Worm (Caenorhabditis elegans): ENCODE results near the gene pgp-14.

pgp-14 gene

DNA sequence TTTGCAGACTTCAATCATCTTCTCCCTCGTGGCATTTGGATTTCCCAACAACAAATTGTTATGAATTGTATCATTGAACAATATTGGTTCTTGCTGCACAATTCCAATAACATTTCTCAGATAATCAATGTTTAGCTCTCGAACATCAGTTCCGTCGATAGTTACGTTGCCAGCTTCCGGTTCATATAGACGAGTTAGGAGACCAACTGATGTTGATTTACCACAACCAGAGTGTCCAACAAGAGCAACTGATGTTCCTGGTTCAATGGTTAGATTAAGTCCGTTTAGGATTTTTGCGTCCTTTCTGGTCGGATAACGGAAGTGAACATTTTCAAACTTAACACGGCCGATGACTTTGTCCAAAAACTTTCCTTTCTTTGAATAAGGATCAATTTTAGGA is 4.7 kb upstream of the pgp-14 start:
- TF ChIP-seq aha-1 (tag; optimal IDR thresholded peaks at IDR 0.05) (no peak), efl-1 (optimal IDR thresholded peaks at IDR 0.05) (no peak), efl-1 (GFP tag; optimal IDR thresholded peaks at IDR 0.05 in 1 of 2) (peak in 1 of 2 experiments; percentile 60), mdl-1 (tag; optimal IDR thresholded peaks at IDR 0.05) (no peak)

ce11 chrX:12750805-12751204 is 1.4 kb upstream of the pgp-14 start:
- TF ChIP-seq nhr-237 (tag; optimal IDR thresholded peaks at IDR 0.05) (peak; percentile 50), fkh-4 (tag; optimal IDR thresholded peaks at IDR 0.05; ENCODE audit: borderline replicate concordance) (no peak), lin-14 (GFP tag; optimal IDR thresholded peaks at IDR 0.05) (peak; percentile 11), nhr-19 (GFP tag; conservative IDR thresholded peaks at IDR 0.05) (no peak), dpl-1 (GFP tag; optimal IDR thresholded peaks at IDR 0.05) (no peak), tbx-2 (tag; optimal IDR thresholded peaks at IDR 0.05) (peak; percentile 15), nhr-90 (tag; optimal IDR thresholded peaks at IDR 0.05; ENCODE audit: poor library complexity) (no peak), nhr-77 (tag; optimal IDR thresholded peaks at IDR 0.05) (peak; percentile 92), lin-39 (tag; optimal IDR thresholded peaks at IDR 0.05) (no peak)

- TF ChIP-seq ztf-4 (tag; optimal IDR thresholded peaks at IDR 0.05) = no peak
- TF ChIP-seq ceh-90 (tag; optimal IDR thresholded peaks at IDR 0.05) = no peak
- no peak for TF ChIP-seq C16A3.4 (tag; optimal IDR thresholded peaks at IDR 0.05)
- no peak for TF ChIP-seq lin-14 (GFP tag; optimal IDR thresholded peaks at IDR 0.05)
- no peak for TF ChIP-seq dsc-1 (tag; optimal IDR thresholded peaks at IDR 0.05)
- TF ChIP-seq nhr-71 (tag; optimal IDR thresholded peaks at IDR 0.05) = no peak
- no peak for TF ChIP-seq lin-35 (GFP tag; optimal IDR thresholded peaks at IDR 0.05)
- TF ChIP-seq ztf-11 (tag; optimal IDR thresholded peaks at IDR 0.05) = no peak
- TF ChIP-seq unc-86 (tag; optimal IDR thresholded peaks at IDR 0.05) = no peak
Measured at ce11 chrX:12738454-12738853, 10.9 kb downstream of the pgp-14 start, which contains the start of gene pgp-13. Gene pgp-13, plus strand, starts transcription at chrX:12738754.

DNA sequence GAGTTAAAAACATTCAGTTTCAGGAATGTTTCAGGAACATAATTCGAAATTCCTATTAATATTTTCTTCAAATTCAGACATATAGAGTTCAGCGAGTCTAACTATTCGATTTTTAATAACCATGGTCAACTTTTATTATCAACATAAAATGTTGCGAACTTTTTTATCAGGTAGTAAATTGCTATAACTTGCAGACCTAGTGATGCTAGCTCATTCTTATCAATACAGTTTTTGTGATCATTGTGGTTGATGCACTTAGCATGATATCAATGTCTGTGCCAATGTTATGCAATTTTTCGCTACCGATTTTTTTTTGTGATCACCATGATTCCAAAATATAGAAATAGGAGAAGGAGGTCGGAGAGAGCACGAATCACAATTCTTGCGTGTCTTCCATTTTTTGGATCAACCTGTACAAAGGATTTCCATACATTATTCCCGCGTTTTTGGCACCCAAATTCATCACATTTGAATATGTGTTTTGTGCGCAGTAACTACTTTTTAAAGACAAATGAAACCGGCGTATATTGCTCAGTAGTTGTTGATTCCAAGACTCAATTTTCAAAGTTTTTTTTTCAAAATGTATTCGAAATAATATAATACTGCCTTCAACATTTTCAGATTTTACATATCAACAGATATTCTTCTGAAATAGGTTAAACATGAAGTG is 18.1 kb downstream of the pgp-14 start, which contains the start of gene pgp-12:
Gene pgp-12, plus strand, starts transcription at position 620 of the 670 bp plus-strand sequence.
- no peak for TF ChIP-seq egl-13 (tag; optimal IDR thresholded peaks at IDR 0.05)
- TF ChIP-seq efl-1 (optimal IDR thresholded peaks at IDR 0.05) = no peak
- peak in 1 of 2 experiments; percentile 77 for TF ChIP-seq efl-1 (GFP tag; optimal IDR thresholded peaks at IDR 0.05 in 1 of 2)

DNA sequence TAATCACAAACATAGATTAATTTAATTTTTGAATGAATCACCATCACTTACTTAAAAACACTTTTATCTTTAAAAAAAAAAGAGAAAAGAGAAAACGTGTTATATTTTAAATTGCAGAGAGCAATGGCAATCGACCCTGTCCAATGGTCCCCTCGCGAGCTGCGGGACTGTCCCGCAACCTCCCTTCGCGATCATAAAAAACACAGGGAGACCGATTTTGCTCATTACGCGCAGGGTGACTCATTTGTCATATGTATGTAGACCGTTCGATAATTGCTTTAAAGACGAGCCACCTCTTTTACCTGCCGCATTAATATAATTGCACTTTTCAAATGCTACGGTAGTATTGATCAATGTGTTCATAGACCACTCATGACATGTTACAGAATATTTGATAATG is 19.3 kb downstream of the pgp-14 start:
- TF ChIP-seq nhr-20 (tag; optimal IDR thresholded peaks at IDR 0.05) (no peak), tlp-1 (tag; optimal IDR thresholded peaks at IDR 0.05) (no peak), nhr-85 (tag) (peak; percentile 19)

ce11 chrX:12726129-12726528 is 23.3 kb downstream of the pgp-14 start:
- TF ChIP-seq nhr-84 (tag; optimal IDR thresholded peaks at IDR 0.05) (no peak), C16A3.4 (tag; optimal IDR thresholded peaks at IDR 0.05) (no peak), lin-35 (GFP tag; optimal IDR thresholded peaks at IDR 0.05) (no peak), fkh-8 (tag; optimal IDR thresholded peaks at IDR 0.05) (peak; percentile 54), nhr-77 (tag; optimal IDR thresholded peaks at IDR 0.05) (no peak), irx-1 (tag; optimal IDR thresholded peaks at IDR 0.05) (no peak), fkh-4 (tag; optimal IDR thresholded peaks at IDR 0.05; ENCODE audit: borderline replicate concordance) (no peak), fkh-10 (GFP tag; optimal IDR thresholded peaks at IDR 0.05) (no peak), unc-30 (tag; optimal IDR thresholded peaks at IDR 0.05) (no peak), pqm-1 (tag; optimal IDR thresholded peaks at IDR 0.05) (no peak), ceh-8 (GFP tag; optimal IDR thresholded peaks at IDR 0.05) (no peak), nhr-71 (tag; optimal IDR thresholded peaks at IDR 0.05) (peak; percentile 26), hlh-17 (GFP tag; optimal IDR thresholded peaks at IDR 0.05; ENCODE audit: borderline replicate concordance) (no peak), mep-1 (tag; optimal IDR thresholded peaks at IDR 0.05) (no peak), sptf-1 (tag; optimal IDR thresholded peaks at IDR 0.05) (no peak), nhr-90 (tag; optimal IDR thresholded peaks at IDR 0.05; ENCODE audit: poor library complexity) (no peak), lin-39 (tag; optimal IDR thresholded peaks at IDR 0.05) (no peak), ceh-63 (GFP tag; optimal IDR thresholded peaks at IDR 0.05) (no peak), Y116A8C.19 (tag; optimal IDR thresholded peaks at IDR 0.05; ENCODE audit: borderline replicate concordance) (no peak), hlh-4 (tag; optimal IDR thresholded peaks at IDR 0.05) (peak; percentile 26), C04F5.9 (tag; optimal IDR thresholded peaks at IDR 0.05) (no peak), snu-23 (GFP tag; optimal IDR thresholded peaks at IDR 0.05) (no peak), rnt-1 (tag; optimal IDR thresholded peaks at IDR 0.05) (no peak), ceh-88 (GFP tag; IDR thresholded peaks at IDR 0.05) (no peak), tlp-1 (tag; optimal IDR thresholded peaks at IDR 0.05) (no peak), tbx-2 (tag; optimal IDR thresholded peaks at IDR 0.05) (no peak)
